Fruit fly (Drosophila melanogaster) whole organism, wandering third instar larva: Measurements from ENCODE around the gene CG3557.

Experiments
- CG9705 ChIP-seq: fragments of 200-800 bp; sonication (Bioruptor generic); optimal IDR thresholded peaks from 2 replicates; lab custom pipeline; 2018; ENCODE audit warnings: missing biosample characterization, mild to moderate bottlenecking, missing genetic modification characterization
- Dfd ChIP-seq: fragments of >200 bp; optimal IDR thresholded peaks from 2 replicates; lab custom pipeline; 2017; ENCODE audit warnings: missing biosample characterization, missing genetic modification characterization
- Hr78 ChIP-seq: fragments of >200 bp; optimal IDR thresholded peaks from 2 replicates; lab custom pipeline; 2017; ENCODE audit warnings: missing biosample characterization, missing genetic modification characterization
- Hr83 ChIP-seq: fragments of 200-300 bp; sonication (Bioruptor generic); optimal IDR thresholded peaks from 2 replicates; lab custom pipeline; 2016; ENCODE audit warnings: missing biosample characterization, mild to moderate bottlenecking, missing genetic modification characterization, moderate library complexity; ENCODE audit not compliant: poor library complexity, severe bottlenecking
- psq ChIP-seq: fragments of 200-800 bp; sonication (Bioruptor generic); optimal IDR thresholded peaks from 3 replicates; lab custom pipeline; 2017; ENCODE audit warnings: missing biosample characterization, mild to moderate bottlenecking, missing genetic modification characterization, moderate library complexity
- sv ChIP-seq: fragments of 200-800 bp; sonication (Bioruptor generic); optimal IDR thresholded peaks from 3 replicates; lab custom pipeline; 2016; ENCODE audit warnings: missing biosample characterization, missing genetic modification characterization

DNA sequence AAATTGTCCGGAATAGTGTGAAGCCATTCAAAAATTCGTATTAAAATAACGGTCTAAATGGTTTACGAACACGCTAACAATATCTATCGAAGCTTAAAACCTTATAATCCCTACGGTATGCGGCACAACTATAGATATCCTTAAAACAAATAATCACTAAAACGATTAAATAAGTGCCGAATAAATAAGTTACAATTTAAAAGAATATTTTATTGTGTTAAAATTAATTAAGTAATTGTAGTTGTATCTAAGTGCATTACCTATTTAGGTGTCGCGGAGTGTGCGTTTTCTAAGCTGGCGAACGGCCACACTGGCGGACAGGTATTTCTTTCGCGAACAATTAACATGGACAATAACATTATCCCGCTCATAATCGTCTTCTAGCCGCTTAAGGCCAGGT is 4.8 kb downstream of the CG3557 start, which contains the start of gene Eogt:
- no peak for TF ChIP-seq Hr78 (GFP tag; lab: Kevin White, UChicago)
- peak; percentile 85 for TF ChIP-seq sv (GFP tag; lab: Kevin White, UChicago)
- peak; percentile 80 for TF ChIP-seq psq (GFP tag; lab: Kevin White, UChicago)
- TF ChIP-seq Dfd (GFP tag; lab: Kevin White, UChicago), result no peak
- peak; percentile 2 for TF ChIP-seq Hr83
- peak; percentile 91 for TF ChIP-seq CG9705 (GFP tag; lab: Kevin White, UChicago)
